Fruit fly (Drosophila melanogaster) whole organism, adult: ENCODE measurements around the gene CG18178.

Experiments
- CG11617 ChIP-seq: fragments of 200-800 bp; sonication (Bioruptor generic); optimal IDR thresholded peaks from 2 replicates; lab custom pipeline; 2017; ENCODE audit warnings: mild to moderate bottlenecking, missing biosample characterization, missing genetic modification reagents, missing genetic modification characterization
- CG12768 ChIP-seq: fragments of 200-800 bp; sonication (Bioruptor generic); optimal IDR thresholded peaks from 2 replicates; lab custom pipeline; 2017; ENCODE audit warnings: missing biosample characterization, missing genetic modification characterization, mild to moderate bottlenecking, moderate library complexity, missing genetic modification reagents
- CG14711 ChIP-seq: fragments of 200-800 bp; sonication (Bioruptor generic); optimal IDR thresholded peaks from 2 replicates; lab custom pipeline; 2018; ENCODE audit warnings: missing biosample characterization, mild to moderate bottlenecking, missing genetic modification characterization, moderate library complexity
- CG1620 ChIP-seq: fragments of 200-800 bp; sonication (Bioruptor generic); optimal IDR thresholded peaks from 2 replicates; lab custom pipeline; 2016; ENCODE audit warnings: missing biosample characterization, missing genetic modification characterization
- CG33017 ChIP-seq: fragments of 200-800 bp; sonication (Bioruptor generic); optimal IDR thresholded peaks from 2 replicates; lab custom pipeline; 2018; ENCODE audit warnings: missing biosample characterization, mild to moderate bottlenecking, missing genetic modification characterization, moderate library complexity
- CG5204 ChIP-seq: fragments of 200-800 bp; sonication (Bioruptor generic); optimal IDR thresholded peaks from 2 replicates; lab custom pipeline; 2016; ENCODE audit warnings: missing biosample characterization, missing genetic modification characterization
- CG7045 ChIP-seq: fragments of 200-800 bp; sonication (Bioruptor generic); optimal IDR thresholded peaks from 2 replicates; lab custom pipeline; 2017; ENCODE audit warnings: missing biosample characterization, mild to moderate bottlenecking, missing genetic modification characterization
- CG7101 ChIP-seq: fragments of 200-800 bp; sonication (Bioruptor generic); optimal IDR thresholded peaks from 2 replicates; lab custom pipeline; 2018; ENCODE audit warnings: missing biosample characterization, mild to moderate bottlenecking, missing genetic modification characterization, moderate library complexity
- Clk ChIP-seq: fragments of 200-800 bp; sonication (Bioruptor generic); optimal IDR thresholded peaks from 2 replicates; lab custom pipeline; 2017; ENCODE audit warnings: missing biosample characterization, missing genetic modification characterization
- Crg-1 ChIP-seq: fragments of 200-800 bp; sonication (Bioruptor generic); optimal IDR thresholded peaks from 2 replicates; lab custom pipeline; 2016; ENCODE audit warnings: missing biosample characterization, missing genetic modification characterization
- Hr96 ChIP-seq: fragments of 200-800 bp; sonication (Bioruptor generic); optimal IDR thresholded peaks from 2 replicates; lab custom pipeline; 2016; ENCODE audit warnings: missing biosample characterization, missing genetic modification characterization
- Mnt ChIP-seq: fragments of 200-800 bp; sonication (Bioruptor generic); optimal IDR thresholded peaks from 2 replicates; lab custom pipeline; 2016; ENCODE audit warnings: missing biosample characterization, mild to moderate bottlenecking, missing genetic modification characterization
- bab1 ChIP-seq: fragments of 200-800 bp; sonication (Bioruptor generic); optimal IDR thresholded peaks from 3 replicates; lab custom pipeline; 2019; ENCODE audit warnings: missing biosample characterization, mild to moderate bottlenecking, missing genetic modification characterization, moderate library complexity
- cic ChIP-seq: fragments of 200-800 bp; sonication (Bioruptor generic); optimal IDR thresholded peaks from 2 replicates; lab custom pipeline; 2017; ENCODE audit warnings: missing biosample characterization, mild to moderate bottlenecking, missing genetic modification characterization, moderate library complexity
- cnc ChIP-seq, 2 experiments: fragments of >200 bp; optimal IDR thresholded peaks; 2 replicates each; lab custom pipeline; 2017
- kay ChIP-seq: fragments of 200-800 bp; sonication (Bioruptor generic); peaks from one replicate; lab custom pipeline; 2016; ENCODE audit warnings: missing biosample characterization, missing genetic modification characterization, borderline replicate concordance
- ovo ChIP-seq: fragments of 200-800 bp; sonication (Bioruptor generic); optimal IDR thresholded peaks from 2 replicates; lab custom pipeline; 2016; ENCODE audit warnings: missing biosample characterization, missing genetic modification characterization
- pad ChIP-seq: fragments of 200-800 bp; sonication (Bioruptor generic); optimal IDR thresholded peaks from 3 replicates; lab custom pipeline; 2017; ENCODE audit warnings: missing biosample characterization, missing genetic modification characterization, mild to moderate bottlenecking, moderate library complexity, missing genetic modification reagents
- tj ChIP-seq: fragments of 200-800 bp; sonication (Bioruptor generic); optimal IDR thresholded peaks from 3 replicates; lab custom pipeline; 2017; ENCODE audit warnings: missing biosample characterization, mild to moderate bottlenecking, missing genetic modification characterization, moderate library complexity
- toe ChIP-seq: fragments of 200-800 bp; sonication (Bioruptor generic); optimal IDR thresholded peaks from 2 replicates; lab custom pipeline; 2016; ENCODE audit warnings: missing biosample characterization, missing genetic modification characterization

CG18178 gene

dm6 chr3L:9742342-9742741, 23.4 kb upstream of the CG18178 start:
- TF ChIP-seq Crg-1 (no peak), bab1 (GFP tag; lab: Kevin White, UChicago) (no peak), CG11617 (GFP tag; lab: Kevin White, UChicago) (no peak), ovo (no peak), CG5204 (GFP tag; lab: Kevin White, UChicago) (no peak), kay (GFP tag; lab: Kevin White, UChicago) (no peak), Hr96 (GFP tag; lab: Kevin White, UChicago) (no peak), CG33017 (no peak), CG7101 (tag; lab: Kevin White, UChicago) (no peak), tj (GFP tag; lab: Kevin White, UChicago) (no peak), CG14711 (tag; lab: Kevin White, UChicago) (no peak), CG1620 (GFP tag; lab: Kevin White, UChicago) (no peak), pad (GFP tag; lab: Kevin White, UChicago) (no peak), Mnt (GFP tag; lab: Kevin White, UChicago) (no peak), cnc (optimal IDR thresholded peaks at IDR 0.05; lab: Kevin White, UChicago) (no peak), Clk (no peak), cic (no peak)

DNA sequence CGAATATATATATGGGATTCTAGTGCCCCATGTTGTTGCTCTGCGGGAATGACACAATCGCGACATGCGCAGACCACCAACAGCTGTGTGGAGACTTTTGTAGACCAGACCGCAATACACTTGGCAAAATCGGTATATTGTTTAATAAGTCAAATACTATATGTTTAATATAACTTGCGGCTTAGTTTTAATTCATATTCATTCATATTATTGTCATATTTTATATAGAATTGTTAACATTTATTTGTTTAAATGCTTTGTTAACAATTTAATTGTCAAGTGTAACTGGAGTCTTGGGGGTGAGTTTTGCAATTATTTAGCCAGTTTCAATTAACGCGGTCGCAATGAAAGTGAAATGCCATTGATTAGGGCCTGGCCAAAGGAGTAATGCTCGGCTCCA, 20.7 kb upstream of the CG18178 start:
- TF ChIP-seq CG33017 (peak; percentile 16), kay (GFP tag; lab: Kevin White, UChicago) (peak; percentile 13), Mnt (GFP tag; lab: Kevin White, UChicago) (no peak)

dm6 chr3L:9733563-9733962, 14.6 kb upstream of the CG18178 start, which contains the start of gene CG6749:
TSS of gene CG6749 (minus strand) at chr3L:9733807.
- TF ChIP-seq bab1 (GFP tag; lab: Kevin White, UChicago) (no peak), Crg-1 (no peak), tj (GFP tag; lab: Kevin White, UChicago) (no peak), CG1620 (GFP tag; lab: Kevin White, UChicago) (no peak), ovo (no peak), pad (GFP tag; lab: Kevin White, UChicago) (no peak), toe (no peak), CG14711 (tag; lab: Kevin White, UChicago) (no peak), CG5204 (GFP tag; lab: Kevin White, UChicago) (no peak), CG7101 (tag; lab: Kevin White, UChicago) (no peak)

DNA sequence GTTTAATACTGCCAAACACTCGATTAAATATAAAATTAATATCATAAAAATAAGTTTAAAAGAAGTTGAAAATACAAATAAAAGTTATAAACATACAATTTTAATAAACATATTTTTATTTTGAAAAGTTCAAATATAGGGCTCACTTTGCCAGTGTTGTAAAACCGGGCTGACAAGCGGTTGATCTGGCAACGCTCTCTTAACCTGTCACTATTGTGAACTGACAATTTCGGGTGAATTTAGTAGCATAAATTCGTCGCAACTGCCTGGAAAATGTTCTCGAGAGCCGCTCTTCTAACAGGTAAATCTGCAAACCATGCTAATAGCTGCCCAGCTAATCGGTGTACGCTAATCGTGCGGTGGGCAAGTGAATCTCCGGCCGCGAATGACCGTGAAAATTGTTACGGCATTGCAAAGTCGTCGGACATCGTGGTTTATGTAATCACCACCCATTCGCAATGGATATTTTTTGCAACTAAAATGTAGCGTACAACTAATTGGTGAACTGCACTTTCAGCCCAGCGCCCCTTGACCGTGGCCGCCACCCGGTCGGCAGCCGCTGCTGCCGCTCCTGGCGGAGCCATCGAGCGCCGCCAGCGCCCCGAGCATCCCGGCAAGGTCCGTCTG, 11.0 kb upstream of the CG18178 start, which contains the start of gene ATPsynB:
Gene ATPsynB, plus strand, starts transcription at position 205 of the 627 bp plus-strand sequence.
- peak; percentile 36 for TF ChIP-seq cic
- peak; percentile 61 for TF ChIP-seq CG7101 (tag; lab: Kevin White, UChicago)
- peak; percentile 25 for TF ChIP-seq CG12768
- no peak for TF ChIP-seq cnc (optimal IDR thresholded peaks at IDR 0.05; lab: Kevin White, UChicago)
- TF ChIP-seq Crg-1, result peak; percentile 72
- peak; percentile 57 for TF ChIP-seq pad (GFP tag; lab: Kevin White, UChicago)
- no peak for TF ChIP-seq Hr96 (GFP tag; lab: Kevin White, UChicago)
- TF ChIP-seq ovo, result no peak
- TF ChIP-seq tj (GFP tag; lab: Kevin White, UChicago), result no peak
- TF ChIP-seq Mnt (GFP tag; lab: Kevin White, UChicago), result peak; percentile 38
- TF ChIP-seq toe, result no peak
- peak; percentile 14 for TF ChIP-seq CG14711 (tag; lab: Kevin White, UChicago)
- peak; percentile 5 for TF ChIP-seq bab1 (GFP tag; lab: Kevin White, UChicago)
- no peak for TF ChIP-seq kay (GFP tag; lab: Kevin White, UChicago)
- TF ChIP-seq CG11617 (GFP tag; lab: Kevin White, UChicago), result peak; percentile 21
- peak; percentile 72 for TF ChIP-seq CG1620 (GFP tag; lab: Kevin White, UChicago)

DNA sequence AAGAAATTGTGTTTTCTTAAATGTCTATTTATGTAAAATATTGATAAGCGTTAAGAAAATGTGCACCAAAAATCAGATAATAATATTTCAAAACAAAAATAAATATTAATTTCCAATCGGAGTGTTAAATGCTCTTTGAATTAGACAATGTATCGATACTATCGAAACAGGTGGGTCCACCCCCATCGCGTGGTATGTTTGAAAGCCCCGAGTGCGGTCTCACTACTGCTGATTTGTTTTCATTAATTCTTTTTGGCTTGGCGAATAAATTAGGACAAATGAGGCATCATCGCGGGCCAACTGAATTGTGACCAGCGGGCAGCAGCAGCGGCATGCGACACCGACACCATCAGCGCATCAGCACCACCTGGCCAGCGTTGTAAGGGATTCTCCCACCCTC, 7.8 kb upstream of the CG18178 start, which contains the start of gene Naa60:
Gene Naa60, plus strand, starts transcription at position 189 of the 400 bp plus-strand sequence.
- TF ChIP-seq bab1 (GFP tag; lab: Kevin White, UChicago), result peak; percentile 21
- no peak for TF ChIP-seq Crg-1
- TF ChIP-seq CG14711 (tag; lab: Kevin White, UChicago), result no peak
- no peak for TF ChIP-seq CG7045 (GFP tag; lab: Kevin White, UChicago)
- no peak for TF ChIP-seq tj (GFP tag; lab: Kevin White, UChicago)
- peak; percentile 9 for TF ChIP-seq CG7101 (tag; lab: Kevin White, UChicago)

- TF ChIP-seq Clk (peak; percentile 11), cnc (optimal IDR thresholded peaks at IDR 0.05; lab: Kevin White, UChicago) (no peak), CG5204 (GFP tag; lab: Kevin White, UChicago) (no peak), CG11617 (GFP tag; lab: Kevin White, UChicago) (peak; percentile 77), bab1 (GFP tag; lab: Kevin White, UChicago) (peak; percentile 57), pad (GFP tag; lab: Kevin White, UChicago) (peak; percentile 43), cic (no peak), Hr96 (GFP tag; lab: Kevin White, UChicago) (no peak), ovo (peak; percentile 61), CG7045 (GFP tag; lab: Kevin White, UChicago) (peak; percentile 48), CG33017 (peak; percentile 45), CG7101 (tag; lab: Kevin White, UChicago) (peak; percentile 67), CG12768 (peak; percentile 65), CG14711 (tag; lab: Kevin White, UChicago) (peak; percentile 40), CG1620 (GFP tag; lab: Kevin White, UChicago) (peak; percentile 81), Crg-1 (peak; percentile 63), tj (GFP tag; lab: Kevin White, UChicago) (peak; percentile 22), kay (GFP tag; lab: Kevin White, UChicago) (no peak), toe (no peak), Mnt (GFP tag; lab: Kevin White, UChicago) (peak; percentile 55)
These were observed 4.2 kb upstream of the CG18178 start, which contains the start of the genes nbs and defl for dm6 chr3L:9723108-9723507. TSS of gene nbs (minus strand) at chr3L:9723194. TSS of gene defl (plus strand) at chr3L:9723423.
